Worm (Caenorhabditis elegans): Measurements from ENCODE around the gene C08B6.8.

The C08B6.8 gene

DNA sequence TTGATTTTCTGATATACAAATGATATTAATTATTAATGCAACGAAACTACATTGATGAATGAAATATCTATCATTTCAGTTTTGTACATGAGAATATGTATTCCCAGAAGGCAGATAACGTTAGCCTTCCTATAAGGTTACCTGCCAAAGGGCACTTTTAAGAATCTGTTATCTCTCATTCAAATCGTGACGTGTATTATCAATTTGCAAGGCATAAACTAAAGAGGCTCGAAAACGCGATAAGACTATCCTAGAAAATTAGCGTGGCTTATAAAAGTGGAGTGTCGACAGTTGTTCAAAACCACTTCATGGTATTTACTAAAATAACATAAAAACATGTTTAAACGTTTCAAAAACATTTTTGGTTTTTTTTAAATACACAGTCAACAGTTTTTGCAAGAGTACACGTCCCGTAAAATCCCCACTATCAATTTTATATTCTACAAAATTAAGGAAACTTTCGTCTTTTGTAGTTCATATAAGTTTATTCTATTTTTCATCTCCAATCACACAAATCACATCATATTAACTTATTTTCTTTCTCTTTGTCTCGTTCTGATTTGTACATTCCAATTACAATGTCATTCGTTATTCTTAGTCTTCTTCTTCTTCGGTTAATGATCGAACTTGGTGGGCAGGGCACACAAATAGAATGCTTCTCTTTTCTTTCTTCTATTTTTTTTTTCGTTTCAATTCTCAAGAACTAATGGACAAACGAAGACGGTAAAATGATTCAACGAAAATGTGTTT is 9.5 kb upstream of the C08B6.8 start, which contains the start of gene C08B6.10:
Gene C08B6.10, plus strand, starts transcription at position 700 of the 750 bp plus-strand sequence.
- TF ChIP-seq elt-2 (tag; optimal IDR thresholded peaks at IDR 0.05), result peak; percentile 34
- TF ChIP-seq pqm-1 (tag; optimal IDR thresholded peaks at IDR 0.05), result no peak
- TF ChIP-seq nhr-11 (tag; optimal IDR thresholded peaks at IDR 0.05), result no peak
- peak in 1 of 6 experiments; percentile 23 for TF ChIP-seq elt-3 (tag; optimal IDR thresholded peaks at IDR 0.05)
- TF ChIP-seq blmp-1 (tag; optimal IDR thresholded peaks at IDR 0.05), result peak; percentile 19

- TF ChIP-seq nhr-12 (tag; optimal IDR thresholded peaks at IDR 0.05) (no peak), dsc-1 (tag; optimal IDR thresholded peaks at IDR 0.05) (no peak), ceh-82 (tag; optimal IDR thresholded peaks at IDR 0.05) (no peak), swsn-7 (tag; optimal IDR thresholded peaks at IDR 0.05) (no peak), unc-86 (tag; optimal IDR thresholded peaks at IDR 0.05) (no peak), mef-2 (tag; optimal IDR thresholded peaks at IDR 0.05) (no peak)
These were observed 4.2 kb upstream of the C08B6.8 start, which contains the start of gene aos-1 for ce11 chrV:10130195-10130594. aos-1 (minus strand) TSS chrV:10130295.

- no peak for TF ChIP-seq egl-13 (tag; optimal IDR thresholded peaks at IDR 0.05)
These were observed 1.2 kb upstream of the C08B6.8 start for ce11 chrV:10133277-10133676.

ce11 chrV:10145653-10146052 is 11.2 kb downstream of the C08B6.8 start, which contains the start of gene C51E3.9:
C51E3.9 (plus strand) TSS chrV:10145953.
- TF ChIP-seq vab-15 (tag; optimal IDR thresholded peaks at IDR 0.05) (no peak), lin-14 (GFP tag; optimal IDR thresholded peaks at IDR 0.05) (peak; percentile 61), unc-30 (tag; optimal IDR thresholded peaks at IDR 0.05) (no peak), fkh-8 (tag; optimal IDR thresholded peaks at IDR 0.05) (no peak), tbx-2 (tag; optimal IDR thresholded peaks at IDR 0.05) (no peak), nhr-71 (tag; optimal IDR thresholded peaks at IDR 0.05) (peak; percentile 31), ama-1 (optimal IDR thresholded peaks at IDR 0.05) (no peak), swsn-7 (tag; optimal IDR thresholded peaks at IDR 0.05) (no peak), mab-9 (GFP tag; IDR thresholded peaks at IDR 0.05) (no peak), C34B4.2 (tag; optimal IDR thresholded peaks at IDR 0.05) (no peak), hlh-17 (GFP tag; optimal IDR thresholded peaks at IDR 0.05; ENCODE audit: borderline replicate concordance) (no peak), rnt-1 (tag; optimal IDR thresholded peaks at IDR 0.05) (peak; percentile 40), nhr-85 (tag) (no peak)

- peak in 1 of 2 experiments; percentile 42 for TF ChIP-seq lsy-2 (tag; optimal IDR thresholded peaks at IDR 0.05)
- TF ChIP-seq sox-4 (tag; optimal IDR thresholded peaks at IDR 0.05), result no peak
- TF ChIP-seq zip-4 (GFP tag; optimal IDR thresholded peaks at IDR 0.05), result no peak
- TF ChIP-seq lin-15B (tag; optimal IDR thresholded peaks at IDR 0.05), result no peak
- TF ChIP-seq hlh-17 (GFP tag; optimal IDR thresholded peaks at IDR 0.05; ENCODE audit: borderline replicate concordance), result no peak
- TF ChIP-seq lin-39 (tag; optimal IDR thresholded peaks at IDR 0.05), result no peak
- TF ChIP-seq swsn-7 (tag; optimal IDR thresholded peaks at IDR 0.05), result peak; percentile 8
- no peak for TF ChIP-seq jun-1 (tag; optimal IDR thresholded peaks at IDR 0.05)
- no peak for TF ChIP-seq mep-1 (tag; optimal IDR thresholded peaks at IDR 0.05)
- no peak for TF ChIP-seq unc-86 (tag; optimal IDR thresholded peaks at IDR 0.05)
- no peak for TF ChIP-seq nhr-77 (tag; optimal IDR thresholded peaks at IDR 0.05)
- peak; percentile 14 for TF ChIP-seq nhr-20 (tag; optimal IDR thresholded peaks at IDR 0.05)
- TF ChIP-seq snu-23 (GFP tag; optimal IDR thresholded peaks at IDR 0.05), result peak; percentile 9
- peak; percentile 71 for TF ChIP-seq nhr-71 (tag; optimal IDR thresholded peaks at IDR 0.05)
- no peak for TF ChIP-seq mdl-1 (tag; optimal IDR thresholded peaks at IDR 0.05)
- peak; percentile 31; the same call in 1 of the 2 replicates for TF ChIP-seq nhr-19 (GFP tag; conservative IDR thresholded peaks at IDR 0.05)
- TF ChIP-seq nhr-11 (tag; optimal IDR thresholded peaks at IDR 0.05), result no peak
- no peak for TF ChIP-seq nhr-85 (tag)
- TF ChIP-seq ztf-4 (tag; optimal IDR thresholded peaks at IDR 0.05), result peak; percentile 15
- no peak for TF ChIP-seq ceh-8 (GFP tag; optimal IDR thresholded peaks at IDR 0.05)
- TF ChIP-seq hpl-2 (GFP tag; optimal IDR thresholded peaks at IDR 0.05), result no peak
- no peak for TF ChIP-seq efl-1 (optimal IDR thresholded peaks at IDR 0.05)
- no peak for TF ChIP-seq efl-1 (GFP tag; optimal IDR thresholded peaks at IDR 0.05 in 1 of 2)
- no peak for TF ChIP-seq nhr-90 (tag; optimal IDR thresholded peaks at IDR 0.05; ENCODE audit: poor library complexity)
- peak; percentile 64 for TF ChIP-seq lin-14 (GFP tag; optimal IDR thresholded peaks at IDR 0.05)
- TF ChIP-seq nhr-12 (tag; optimal IDR thresholded peaks at IDR 0.05), result no peak
- peak; percentile 49 for TF ChIP-seq rnt-1 (tag; optimal IDR thresholded peaks at IDR 0.05)
- peak; percentile 38 for TF ChIP-seq unc-130 (tag; optimal IDR thresholded peaks at IDR 0.05)
These were observed 12.3 kb downstream of the C08B6.8 start for ce11 chrV:10146787-10147186.

All from whole organism, L1 larva.